Worm (Caenorhabditis elegans) whole organism, L4 larva: ENCODE measurements around the gene C27D9.2.

ENCODE experiments used
- D1046.2 ChIP-seq: fragments of 200-800 bp; sonication (Bioruptor generic); IDR thresholded peaks from 2 replicates; pipeline ENCODE4 v1.3.6; 2022; ENCODE audit warnings: missing genetic modification characterization, missing compliant biosample characterization
- mep-1 ChIP-seq: fragments of 150-350 bp; sonication (generic microtip); optimal IDR thresholded peaks from 3 replicates; lab custom pipeline; 2014; ENCODE audit warnings: missing biosample characterization, missing genetic modification characterization
- nhr-11 ChIP-seq: fragments of 150-350 bp; optimal IDR thresholded peaks from 2 replicates; lab custom pipeline; 2014; ENCODE audit warnings: missing biosample characterization, missing genetic modification characterization
- nhr-28 ChIP-seq: fragments of 150-350 bp; optimal IDR thresholded peaks from 2 replicates; lab custom pipeline; 2014; ENCODE audit warnings: missing biosample characterization, missing genetic modification characterization
- snpc-4 ChIP-seq: fragments of 150-350 bp; optimal IDR thresholded peaks from 2 replicates; lab custom pipeline; 2014; ENCODE audit warnings: missing biosample characterization, missing genetic modification characterization
- unc-62 ChIP-seq, 3 experiments: fragments of 150-350 bp in 1 of 3; sonication (generic microtip); optimal IDR thresholded peaks in 2 of 3; peaks in 1 of 3; 1 replicate in 1 of 3; 2 replicates in 2 of 3; lab custom pipeline; 2014 to 2017; ENCODE audit warnings: missing biosample characterization in 3 of 3, missing genetic modification characterization in 3 of 3, missing genetic modification reagents in 3 of 3, missing genotype in 1 of 3

ce11 chrII:4791272-4791671 is 34.6 kb upstream of the C27D9.2 start, which contains the start of gene F26G1.1:
- TF ChIP-seq snpc-4 (tag; lab: Kevin White, UChicago) (no peak), unc-62 (GFP tag; optimal IDR thresholded peaks at IDR 0.05 in 1 of 2; lab: Kevin White, UChicago) (no peak), unc-62 (tag; optimal IDR thresholded peaks at IDR 0.05; lab: Kevin White, UChicago) (no peak), D1046.2 (GFP tag; lab: Robert Waterston, UW) (no peak), nhr-11 (tag; lab: Kevin White, UChicago) (no peak), nhr-28 (no peak), mep-1 (tag; lab: Kevin White, UChicago) (no peak)
